Worm (Caenorhabditis elegans) whole organism, L1 larva: ENCODE data around the gene ZK1320.7.

Experiments
- C04F5.9 ChIP-seq: sonication (generic microtip); optimal IDR thresholded peaks from 2 replicates; lab custom pipeline; 2016; ENCODE audit warnings: missing genetic modification characterization, missing compliant biosample characterization
- F16B12.6 ChIP-seq: fragments of 150-350 bp; optimal IDR thresholded peaks from 2 replicates; lab custom pipeline; 2014; ENCODE audit warnings: missing biosample characterization, missing genetic modification characterization
- aha-1 ChIP-seq: fragments of 150-350 bp; optimal IDR thresholded peaks from 2 replicates; lab custom pipeline; 2014; ENCODE audit warnings: missing biosample characterization, missing genetic modification characterization
- alr-1 ChIP-seq: fragments of 200-800 bp; sonication (Bioruptor generic); optimal IDR thresholded peaks from 2 replicates; lab custom pipeline; 2018; ENCODE audit warnings: borderline replicate concordance, mild to moderate bottlenecking, missing genetic modification characterization, missing compliant biosample characterization
- ama-1 ChIP-seq: fragments of 150-350 bp; optimal IDR thresholded peaks from 2 replicates; lab custom pipeline; 2014
- blmp-1 ChIP-seq: fragments of 150-350 bp; optimal IDR thresholded peaks from 2 replicates; lab custom pipeline; 2014; ENCODE audit warnings: missing biosample characterization, missing genetic modification characterization
- ceh-63 ChIP-seq: fragments of 200-800 bp; sonication (Bioruptor generic); optimal IDR thresholded peaks from 2 replicates; lab custom pipeline; 2018; ENCODE audit warnings: mild to moderate bottlenecking, missing genetic modification characterization, missing compliant biosample characterization
- ceh-8 ChIP-seq: fragments of 200-800 bp; sonication (Bioruptor generic); optimal IDR thresholded peaks from 2 replicates; lab custom pipeline; 2018; ENCODE audit warnings: mild to moderate bottlenecking, missing genetic modification characterization, moderate library complexity, missing compliant biosample characterization
- ceh-82 ChIP-seq, 3 experiments: fragments of 150-350 bp in 1 of 3; sonication (generic microtip) in 2 of 3; optimal IDR thresholded peaks; 2 replicates each; lab custom pipeline; 2014 to 2017; ENCODE audit warnings: missing biosample characterization in 3 of 3, missing genetic modification characterization in 3 of 3
- elt-3 ChIP-seq, 6 experiments: fragments of 150-350 bp in 1 of 6; sonication (generic microtip); optimal IDR thresholded peaks; 2 replicates each; lab custom pipeline; 2017 to 2018; ENCODE audit warnings: missing biosample characterization in 6 of 6, missing genetic modification characterization in 6 of 6, inconsistent platforms in 1 of 6
- ets-5 ChIP-seq: fragments of 200-800 bp; sonication (Bioruptor generic); IDR thresholded peaks from 2 replicates; pipeline ENCODE4 v1.3.6; 2022; ENCODE audit warnings: missing genetic modification characterization, missing compliant biosample characterization
- fkh-4 ChIP-seq: sonication (generic microtip); optimal IDR thresholded peaks from 2 replicates; lab custom pipeline; 2016; ENCODE audit warnings: missing compliant biosample characterization, missing genetic modification characterization, borderline replicate concordance
- fos-1 ChIP-seq: fragments of 150-350 bp; optimal IDR thresholded peaks from 2 replicates; lab custom pipeline; 2014; ENCODE audit warnings: missing biosample characterization, missing genetic modification characterization
- grh-1 ChIP-seq: fragments of 200-800 bp; sonication (Bioruptor generic); IDR thresholded peaks from 2 replicates; pipeline ENCODE4 v1.3.6; 2022; ENCODE audit warnings: missing genetic modification reagents, missing genetic modification characterization, missing compliant biosample characterization
- jun-1 ChIP-seq: fragments of 150-350 bp; optimal IDR thresholded peaks from 2 replicates; lab custom pipeline; 2014; ENCODE audit warnings: missing biosample characterization, missing genetic modification reagents, missing genetic modification characterization
- lin-13 ChIP-seq: fragments of 150-350 bp; optimal IDR thresholded peaks from 2 replicates; lab custom pipeline; 2014; ENCODE audit warnings: missing biosample characterization, missing genetic modification reagents, missing genetic modification characterization
- lin-15B ChIP-seq: fragments of 150-350 bp; sonication (generic microtip); optimal IDR thresholded peaks from 3 replicates; lab custom pipeline; 2014; ENCODE audit warnings: missing biosample characterization, missing genetic modification characterization
- lin-35 ChIP-seq, 2 experiments: fragments of 150-350 bp; optimal IDR thresholded peaks; 2 replicates each; lab custom pipeline; 2014; ENCODE audit warnings: missing biosample characterization in 2 of 2, missing genetic modification characterization in 2 of 2, missing genetic modification reagents in 2 of 2
- lin-39 ChIP-seq: fragments of 150-350 bp; optimal IDR thresholded peaks from 2 replicates; lab custom pipeline; 2014; ENCODE audit warnings: missing biosample characterization, missing genetic modification reagents, missing genetic modification characterization
- lir-3 ChIP-seq: sonication (generic microtip); optimal IDR thresholded peaks from 2 replicates; lab custom pipeline; 2016; ENCODE audit warnings: mild to moderate bottlenecking, missing genetic modification characterization, moderate library complexity, missing compliant biosample characterization; ENCODE audit not compliant: poor library complexity
- mab-9 ChIP-seq: fragments of 200-800 bp; sonication (Bioruptor generic); IDR thresholded peaks from 2 replicates; pipeline ENCODE4 v1.3.6; 2022; ENCODE audit warnings: missing genetic modification reagents, missing genetic modification characterization, missing compliant biosample characterization
- nhr-11 ChIP-seq: fragments of 150-350 bp; optimal IDR thresholded peaks from 2 replicates; lab custom pipeline; 2014; ENCODE audit warnings: missing biosample characterization, missing genetic modification characterization
- nhr-237 ChIP-seq: fragments of 150-350 bp; optimal IDR thresholded peaks from 2 replicates; lab custom pipeline; 2014; ENCODE audit warnings: missing biosample characterization, missing genetic modification characterization
- nhr-47 ChIP-seq: sonication (generic microtip); optimal IDR thresholded peaks from 2 replicates; lab custom pipeline; 2016; ENCODE audit warnings: mild to moderate bottlenecking, missing genetic modification characterization, moderate library complexity, missing compliant biosample characterization
- nhr-71 ChIP-seq: sonication (generic microtip); optimal IDR thresholded peaks from 2 replicates; lab custom pipeline; 2016; ENCODE audit warnings: mild to moderate bottlenecking, missing genetic modification characterization, moderate library complexity, missing compliant biosample characterization
- pag-3 ChIP-seq: sonication (generic microtip); optimal IDR thresholded peaks from 2 replicates; lab custom pipeline; 2017; ENCODE audit warnings: missing genetic modification characterization, mild to moderate bottlenecking, missing compliant biosample characterization, antibody characterized with exemption, borderline replicate concordance; ENCODE audit not compliant: insufficient read depth
- pqm-1 ChIP-seq: sonication (generic microtip); optimal IDR thresholded peaks from 3 replicates; lab custom pipeline; 2017; ENCODE audit warnings: missing biosample characterization, missing genetic modification characterization
- snpc-4 ChIP-seq: fragments of 150-350 bp; optimal IDR thresholded peaks from 2 replicates; lab custom pipeline; 2014; ENCODE audit warnings: missing biosample characterization, missing genetic modification characterization
- sptf-1 ChIP-seq: fragments of 150-350 bp; optimal IDR thresholded peaks from 2 replicates; lab custom pipeline; 2014; ENCODE audit warnings: missing biosample characterization, missing genetic modification characterization
- sup-37 ChIP-seq: fragments of 200-800 bp; sonication (Bioruptor generic); optimal IDR thresholded peaks from 2 replicates; lab custom pipeline; 2018; ENCODE audit warnings: mild to moderate bottlenecking, missing genetic modification characterization, missing compliant biosample characterization
- unc-130 ChIP-seq: fragments of 150-350 bp; optimal IDR thresholded peaks from 2 replicates; lab custom pipeline; 2017; ENCODE audit warnings: missing biosample characterization, missing genetic modification characterization, inconsistent platforms
- unc-62 ChIP-seq: fragments of 150-350 bp; optimal IDR thresholded peaks from 2 replicates; lab custom pipeline; 2014; ENCODE audit warnings: missing biosample characterization, missing genetic modification reagents, missing genetic modification characterization
- unc-86 ChIP-seq: sonication (generic microtip); optimal IDR thresholded peaks from 2 replicates; lab custom pipeline; 2016; ENCODE audit warnings: missing genetic modification characterization, missing compliant biosample characterization
- vab-15 ChIP-seq: sonication (generic microtip); optimal IDR thresholded peaks from 2 replicates; lab custom pipeline; 2017; ENCODE audit warnings: missing genotype, mild to moderate bottlenecking, missing genetic modification characterization, missing compliant biosample characterization
- zag-1 ChIP-seq: fragments of 150-350 bp; optimal IDR thresholded peaks from 2 replicates; lab custom pipeline; 2014; ENCODE audit warnings: missing biosample characterization, missing genetic modification characterization
- zip-4 ChIP-seq: fragments of 200-800 bp; sonication (Bioruptor generic); optimal IDR thresholded peaks from 2 replicates; lab custom pipeline; 2018; ENCODE audit warnings: mild to moderate bottlenecking, missing genetic modification characterization, moderate library complexity, missing compliant biosample characterization
- ztf-11 ChIP-seq, 2 experiments: sonication (generic microtip); optimal IDR thresholded peaks; 2 replicates each; lab custom pipeline; 2016 to 2017; ENCODE audit warnings: missing genetic modification characterization in 2 of 2, missing biosample characterization in 1 of 2, missing compliant biosample characterization in 1 of 2

The ZK1320.7 gene

ce11 chrII:9646928-9647838 lies 24.2 kb upstream of the ZK1320.7 start, which contains the start of gene sqv-8 (continued):
- TF ChIP-seq lin-15B (tag; lab: Kevin White, UChicago) (no peak), aha-1 (tag; lab: Kevin White, UChicago) (no peak), unc-130 (tag; lab: Kevin White, UChicago) (no peak), ets-5 (no peak), blmp-1 (tag; lab: Kevin White, UChicago) (peak; percentile 20)

ce11 chrII:9649191-9649590 lies 22.2 kb upstream of the ZK1320.7 start, which contains the start of gene ZK1307.9:
TSS of gene ZK1307.9 (plus strand) at chrII:9649491.
- TF ChIP-seq ztf-11 (tag; optimal IDR thresholded peaks at IDR 0.05; lab: Kevin White, UChicago) (no peak), nhr-11 (tag; lab: Kevin White, UChicago) (no peak), lin-39 (tag; lab: Kevin White, UChicago) (no peak)

ce11 chrII:9651700-9652099 lies 19.7 kb upstream of the ZK1320.7 start, which contains the start of gene ZK1307.4:
TSS of gene ZK1307.4 (minus strand) at chrII:9651800.
- TF ChIP-seq zag-1 (no peak), fkh-4 (no peak), pqm-1 (tag; lab: Kevin White, UChicago) (no peak), unc-86 (tag; lab: Kevin White, UChicago) (no peak), lin-35 (GFP tag; optimal IDR thresholded peaks at IDR 0.05; lab: Kevin White, UChicago) (no peak), pag-3 (tag; lab: Kevin White, UChicago) (no peak), fos-1 (tag; lab: Kevin White, UChicago) (no peak), nhr-47 (tag; lab: Kevin White, UChicago) (no peak), lin-39 (tag; lab: Kevin White, UChicago) (no peak), vab-15 (tag; lab: Kevin White, UChicago) (no peak), aha-1 (tag; lab: Kevin White, UChicago) (no peak), mab-9 (GFP tag; lab: Robert Waterston, UW) (no peak), ets-5 (no peak), alr-1 (tag; lab: Kevin White, UChicago) (no peak), F16B12.6 (no peak), sptf-1 (tag; lab: Kevin White, UChicago) (no peak), nhr-11 (tag; lab: Kevin White, UChicago) (no peak), elt-3 (tag; optimal IDR thresholded peaks at IDR 0.05; lab: Kevin White, UChicago) (no peak), ceh-8 (GFP tag; lab: Kevin White, UChicago) (no peak), ceh-82 (tag; optimal IDR thresholded peaks at IDR 0.05; lab: Kevin White, UChicago) (no peak)

DNA sequence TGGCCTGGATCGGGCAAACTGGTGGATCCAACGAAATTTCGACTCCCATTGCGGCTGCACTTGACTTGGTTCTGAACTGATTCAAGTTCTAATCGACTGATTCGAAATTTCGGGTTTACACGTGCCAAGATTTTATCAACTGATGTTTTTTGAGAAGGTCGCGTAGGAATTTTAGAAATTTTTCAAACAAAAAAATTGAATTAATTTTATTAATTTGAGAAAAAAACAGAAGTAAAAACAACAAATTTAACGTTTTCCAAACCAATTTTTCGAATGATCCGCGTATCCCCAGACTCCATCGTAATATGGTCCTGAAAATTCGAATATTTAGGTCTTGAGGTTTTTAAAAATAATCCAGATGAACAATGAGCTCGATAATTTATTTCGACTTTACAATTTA lies 18.5 kb upstream of the ZK1320.7 start, which contains the start of gene ZK1307.3:
TSS of gene ZK1307.3 (minus strand) at position 101 of the 400 bp plus-strand sequence.
- TF ChIP-seq nhr-47 (tag; lab: Kevin White, UChicago) (no peak), zip-4 (GFP tag; lab: Kevin White, UChicago) (no peak), jun-1 (tag; lab: Kevin White, UChicago) (no peak), ceh-63 (no peak), nhr-71 (no peak), lin-13 (no peak), unc-62 (GFP tag; lab: Kevin White, UChicago) (no peak), sup-37 (GFP tag; lab: Kevin White, UChicago) (no peak), nhr-237 (no peak), alr-1 (tag; lab: Kevin White, UChicago) (no peak), lin-39 (tag; lab: Kevin White, UChicago) (no peak), sptf-1 (tag; lab: Kevin White, UChicago) (no peak), grh-1 (GFP tag; lab: Robert Waterston, UW) (no peak), ama-1 (lab: Kevin White, UChicago) (no peak), lir-3 (tag; lab: Kevin White, UChicago) (no peak), snpc-4 (no peak), C04F5.9 (tag; lab: Kevin White, UChicago) (no peak), ceh-8 (GFP tag; lab: Kevin White, UChicago) (no peak)
